Worm (Caenorhabditis elegans): ENCODE measurements around the gene R04B3.1.

R04B3.1 gene

ce11 chrX:2433805-2434204, 37.4 kb downstream of the R04B3.1 start (continued):
- TF ChIP-seq tag-97 (GFP tag; IDR thresholded peaks at IDR 0.05) (no peak), mes-2 (tag; optimal IDR thresholded peaks at IDR 0.05; ENCODE audit: poor library complexity, severe bottlenecking) (no peak), nhr-41 (GFP tag; IDR thresholded peaks at IDR 0.05) (no peak), nhr-6 (tag; optimal IDR thresholded peaks at IDR 0.05) (no peak)

- TF ChIP-seq hlh-11 (tag; optimal IDR thresholded peaks at IDR 0.05) (peak; percentile 87), mdt-29 (GFP tag; IDR thresholded peaks at IDR 0.05) (no peak), fos-1 (tag; optimal IDR thresholded peaks at IDR 0.05) (no peak), lin-15B (tag; optimal IDR thresholded peaks at IDR 0.05) (no peak), ceh-20 (GFP tag; IDR thresholded peaks at IDR 0.05) (no peak), T20F7.1 (GFP tag; optimal IDR thresholded peaks at IDR 0.05) (no peak), nhr-237 (tag; optimal IDR thresholded peaks at IDR 0.05) (no peak), egl-43 (GFP tag; IDR thresholded peaks at IDR 0.05) (peak; percentile 88), lin-38 (GFP tag; IDR thresholded peaks at IDR 0.05) (no peak), skn-1 (tag; optimal IDR thresholded peaks at IDR 0.05) (no peak), jun-1 (tag; optimal IDR thresholded peaks at IDR 0.05) (peak; percentile 34), snpc-1.2 (GFP tag; IDR thresholded peaks at IDR 0.05) (no peak), ZK337.2 (GFP tag; IDR thresholded peaks at IDR 0.05) (no peak), nhr-102 (tag; optimal IDR thresholded peaks at IDR 0.05) (peak; percentile 36), D1046.2 (GFP tag; IDR thresholded peaks at IDR 0.05) (no peak), ceh-44 (GFP tag; IDR thresholded peaks at IDR 0.05) (no peak), cey-2 (tag; optimal IDR thresholded peaks at IDR 0.05; ENCODE audit: borderline replicate concordance, insufficient read depth) (no peak), sdz-12 (GFP tag; optimal IDR thresholded peaks at IDR 0.05) (no peak), spr-3 (GFP tag; optimal IDR thresholded peaks at IDR 0.05) (no peak), ztf-11 (tag; optimal IDR thresholded peaks at IDR 0.05) (no peak), ces-1 (GFP tag; optimal IDR thresholded peaks at IDR 0.05) (no peak), dmd-6 (GFP tag; IDR thresholded peaks at IDR 0.05) (peak; percentile 63), lsy-2 (tag; optimal IDR thresholded peaks at IDR 0.05) (peak in 1 of 2 experiments; percentile 59), hlh-30 (tag; optimal IDR thresholded peaks at IDR 0.05; ENCODE audit: insufficient read depth) (peak; percentile 59), T26A8.4 (GFP tag; IDR thresholded peaks at IDR 0.05) (no peak), aly-2 (tag; optimal IDR thresholded peaks at IDR 0.05) (no peak), nhr-48 (tag; optimal IDR thresholded peaks at IDR 0.05) (no peak), nhr-11 (tag; optimal IDR thresholded peaks at IDR 0.05) (peak; percentile 1), daf-16 (GFP tag; optimal IDR thresholded peaks at IDR 0.05) (no peak), daf-16 (tag; optimal IDR thresholded peaks at IDR 0.05) (no peak), F26F4.8 (GFP tag; conservative IDR thresholded peaks at IDR 0.05) (no peak), lin-39 (tag; optimal IDR thresholded peaks at IDR 0.05) (no peak), lim-7 (GFP tag; IDR thresholded peaks at IDR 0.05) (no peak), lin-1 (GFP tag; IDR thresholded peaks at IDR 0.05) (0 out of 2 replicates have a peak, but pooled peaks have one; percentile 27), dve-1 (tag; optimal IDR thresholded peaks at IDR 0.05; ENCODE audit: insufficient read depth) (peak; percentile 84), daf-12 (tag; optimal IDR thresholded peaks at IDR 0.05) (no peak), nhr-111 (GFP tag; optimal IDR thresholded peaks at IDR 0.05) (no peak), egl-27 (tag; optimal IDR thresholded peaks at IDR 0.05) (no peak), pqm-1 (tag; optimal IDR thresholded peaks at IDR 0.05) (peak; percentile 50), set-16 (GFP tag; IDR thresholded peaks at IDR 0.05) (peak; percentile 96), php-3 (GFP tag; IDR thresholded peaks at IDR 0.05) (no peak), tra-1 (GFP tag; IDR thresholded peaks at IDR 0.05) (no peak), aha-1 (tag) (no peak), attf-4 (tag; optimal IDR thresholded peaks at IDR 0.05) (no peak), F37D6.2 (tag; optimal IDR thresholded peaks at IDR 0.05) (peak; percentile 5), nhr-42 (GFP tag; IDR thresholded peaks at IDR 0.05) (no peak), hif-1 (tag; optimal IDR thresholded peaks at IDR 0.05) (peak in 1 of 2 experiments; percentile 16)
These were observed 38.7 kb downstream of the R04B3.1 start for ce11 chrX:2432459-2432858.

All from whole organism, L4 larva.